Worm (Caenorhabditis elegans): ENCODE results near the gene wip-1.
"Not testable (repeated sequence)": the region's sequence is repeated elsewhere in the genome, so short reads cannot be mapped to it uniquely, and the experiment has no call there.

Gene wip-1

DNA sequence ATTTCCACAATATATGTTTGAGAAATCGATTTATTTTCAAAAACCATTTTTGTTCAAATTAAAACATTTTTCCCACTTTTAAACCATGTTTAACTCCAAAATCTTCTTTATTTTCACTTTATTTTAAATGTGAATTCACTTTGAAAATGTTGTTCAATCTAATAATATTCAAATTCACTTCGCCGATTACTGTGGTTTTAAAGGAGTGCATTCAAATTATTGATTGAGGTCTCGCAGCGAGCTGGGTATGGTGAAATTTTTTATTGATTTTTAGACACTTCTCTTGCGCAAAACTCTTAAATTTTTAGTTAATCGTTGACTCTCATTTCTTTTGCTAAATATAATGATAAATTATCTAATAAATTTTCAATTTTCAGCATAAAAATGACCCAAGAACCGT, 29.3 kb downstream of the wip-1 start, which contains the start of gene C45G9.5:
Gene C45G9.5 (plus strand): TSS at position 378 of the 400 bp plus-strand sequence.
- TF ChIP-seq snpc-4 (tag; optimal IDR thresholded peaks at IDR 0.05) (no peak), ztf-11 (tag; optimal IDR thresholded peaks at IDR 0.05) (no peak), daf-12 (tag; optimal IDR thresholded peaks at IDR 0.05) (no peak), fkh-2 (tag; optimal IDR thresholded peaks at IDR 0.05) (no peak), ceh-9 (tag; optimal IDR thresholded peaks at IDR 0.05) (no peak), ama-1 (optimal IDR thresholded peaks at IDR 0.05) (no peak), jun-1 (tag; optimal IDR thresholded peaks at IDR 0.05) (no peak), egl-5 (tag; optimal IDR thresholded peaks at IDR 0.05) (no peak), ceh-28 (tag; optimal IDR thresholded peaks at IDR 0.05) (no peak), pqm-1 (tag; optimal IDR thresholded peaks at IDR 0.05) (no peak), R02D3.7 (tag; optimal IDR thresholded peaks at IDR 0.05) (no peak), pha-4 (tag; optimal IDR thresholded peaks at IDR 0.05) (no peak), elt-1 (tag; optimal IDR thresholded peaks at IDR 0.05) (no peak), fos-1 (tag; optimal IDR thresholded peaks at IDR 0.05) (no peak), nhr-43 (tag; optimal IDR thresholded peaks at IDR 0.05; ENCODE audit: poor library complexity, severe bottlenecking) (no peak), nhr-77 (tag; optimal IDR thresholded peaks at IDR 0.05) (no peak), mdl-1 (tag; optimal IDR thresholded peaks at IDR 0.05) (no peak), hmg-11 (tag; optimal IDR thresholded peaks at IDR 0.05) (no peak), skn-1 (tag; optimal IDR thresholded peaks at IDR 0.05) (no peak)

DNA sequence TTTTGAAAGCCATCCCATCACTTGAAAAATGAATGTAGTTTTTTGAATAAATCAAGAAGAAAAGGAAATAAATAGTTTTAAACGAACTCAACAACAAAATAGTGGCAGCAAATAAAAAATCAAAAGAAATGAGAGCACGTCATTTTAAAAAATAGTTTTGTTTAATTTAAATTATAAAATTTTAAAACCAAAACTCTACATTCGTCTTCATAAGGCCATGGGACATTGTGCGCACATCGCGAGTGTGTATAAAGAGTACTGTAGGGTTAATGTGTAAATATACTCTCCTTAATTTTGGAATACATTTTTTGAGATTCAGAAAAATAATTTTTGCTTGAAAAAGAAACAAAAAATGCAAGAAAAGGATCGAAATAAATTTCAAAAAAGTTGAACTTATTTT, 33.5 kb downstream of the wip-1 start, which contains the start of gene C45G9.15:
Gene C45G9.15 (minus strand): TSS at position 101 of the 400 bp plus-strand sequence.
- TF ChIP-seq aly-2 (tag; optimal IDR thresholded peaks at IDR 0.05) (no peak), zag-1 (tag; optimal IDR thresholded peaks at IDR 0.05) (no peak), elt-1 (tag; optimal IDR thresholded peaks at IDR 0.05) (no peak), snpc-4 (tag; optimal IDR thresholded peaks at IDR 0.05) (no peak), mdl-1 (tag; optimal IDR thresholded peaks at IDR 0.05) (no peak), hmg-11 (tag; optimal IDR thresholded peaks at IDR 0.05) (no peak), tbx-2 (tag; optimal IDR thresholded peaks at IDR 0.05) (no peak), lin-15B (tag; optimal IDR thresholded peaks at IDR 0.05) (no peak), ceh-28 (tag; optimal IDR thresholded peaks at IDR 0.05) (no peak), ztf-4 (tag; optimal IDR thresholded peaks at IDR 0.05) (no peak), pqm-1 (tag; optimal IDR thresholded peaks at IDR 0.05) (no peak), nhr-11 (tag; optimal IDR thresholded peaks at IDR 0.05) (no peak), ZK546.5 (tag; optimal IDR thresholded peaks at IDR 0.05) (no peak), egl-27 (tag; optimal IDR thresholded peaks at IDR 0.05) (no peak), pha-4 (tag; optimal IDR thresholded peaks at IDR 0.05) (no peak), unc-62 (GFP tag; optimal IDR thresholded peaks at IDR 0.05) (no peak), nhr-77 (tag; optimal IDR thresholded peaks at IDR 0.05) (no peak), fkh-2 (tag; optimal IDR thresholded peaks at IDR 0.05) (no peak), skn-1 (tag; optimal IDR thresholded peaks at IDR 0.05) (no peak), unc-39 (tag; optimal IDR thresholded peaks at IDR 0.05) (no peak)

DNA sequence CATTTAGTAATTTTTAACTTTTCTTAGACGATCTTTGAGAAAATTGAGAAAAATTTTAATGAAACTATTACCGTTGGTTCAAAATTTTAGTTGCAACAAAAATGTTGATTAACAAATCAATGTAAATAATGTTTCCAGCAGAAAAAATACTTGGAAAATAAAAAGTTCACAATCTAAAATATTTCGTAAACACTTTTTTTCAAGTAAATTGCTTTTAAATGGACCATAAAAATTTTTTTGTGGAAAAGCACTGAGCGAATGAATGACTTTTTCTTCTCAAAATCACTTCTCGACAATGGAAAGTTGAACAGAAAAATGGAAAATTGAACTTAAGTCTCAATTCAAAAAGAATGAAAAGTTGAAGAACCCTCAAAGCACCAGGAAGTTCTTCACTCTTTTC, 35.1 kb downstream of the wip-1 start, which contains the start of gene C45G9.8:
Gene C45G9.8 (minus strand): TSS at position 101 of the 400 bp plus-strand sequence.
- TF ChIP-seq pqm-1 (tag; optimal IDR thresholded peaks at IDR 0.05) (no peak), nhr-77 (tag; optimal IDR thresholded peaks at IDR 0.05) (no peak), nhr-237 (tag; optimal IDR thresholded peaks at IDR 0.05) (no peak), unc-39 (tag; optimal IDR thresholded peaks at IDR 0.05) (no peak), fkh-2 (tag; optimal IDR thresholded peaks at IDR 0.05) (no peak), lin-39 (tag; optimal IDR thresholded peaks at IDR 0.05) (no peak), elt-2 (tag; optimal IDR thresholded peaks at IDR 0.05) (no peak), egl-27 (tag; optimal IDR thresholded peaks at IDR 0.05) (no peak), ZK546.5 (tag; optimal IDR thresholded peaks at IDR 0.05) (no peak), eor-1 (tag; optimal IDR thresholded peaks at IDR 0.05) (no peak), unc-62 (GFP tag; optimal IDR thresholded peaks at IDR 0.05) (no peak), nfya-1 (tag; optimal IDR thresholded peaks at IDR 0.05; ENCODE audit: insufficient read depth) (no peak), ztf-4 (tag; optimal IDR thresholded peaks at IDR 0.05) (no peak), ceh-16 (tag; optimal IDR thresholded peaks at IDR 0.05) (no peak)

ce11 chrIII:5055709-5056108, 37.3 kb downstream of the wip-1 start, which contains the start of gene C45G9.9:
Gene C45G9.9 (minus strand): TSS chrIII:5055809.
- not testable (repeated sequence) for TF ChIP-seq nhr-12 (tag; optimal IDR thresholded peaks at IDR 0.05); nhr-43 (tag; optimal IDR thresholded peaks at IDR 0.05; ENCODE audit: poor library complexity, severe bottlenecking); jun-1 (tag; optimal IDR thresholded peaks at IDR 0.05)
